Fruit fly (Drosophila melanogaster) whole organism, embryonic: ENCODE results near the gene Aatf.

Experiments
- Blimp-1 ChIP-seq: fragments of 200-800 bp; sonication (Bioruptor generic); optimal IDR thresholded peaks from 3 replicates; lab custom pipeline; 2018; ENCODE audit warnings: missing biosample characterization, missing genetic modification characterization, mild to moderate bottlenecking, moderate library complexity, missing genetic modification reagents
- CG10209 ChIP-seq: fragments of 200-800 bp; sonication (Bioruptor generic); optimal IDR thresholded peaks from 3 replicates; lab custom pipeline; 2017; ENCODE audit warnings: missing biosample characterization, mild to moderate bottlenecking, missing genetic modification characterization, missing genetic modification reagents
- CG11504 ChIP-seq: fragments of 200-800 bp; sonication (Bioruptor generic); optimal IDR thresholded peaks from 3 replicates; lab custom pipeline; 2019; ENCODE audit warnings: missing biosample characterization, mild to moderate bottlenecking, missing genetic modification characterization, moderate library complexity
- CG13287 ChIP-seq: fragments of 200-800 bp; sonication (Bioruptor generic); IDR thresholded peaks from 2 replicates; pipeline ENCODE4 v1.3.6; 2022; ENCODE audit warnings: missing biosample characterization, missing genetic modification characterization; ENCODE audit not compliant: partially characterized antibody
- CG14050 ChIP-seq: fragments of 200-800 bp; sonication (Bioruptor generic); IDR thresholded peaks from 3 replicates; pipeline ENCODE4 v1.3.6; 2022; ENCODE audit warnings: missing biosample characterization, missing genetic modification characterization
- CG16813 ChIP-seq: fragments of 200-800 bp; sonication (Bioruptor generic); IDR thresholded peaks from 3 replicates; pipeline ENCODE4 v1.3.6; 2022; ENCODE audit warnings: missing biosample characterization, missing genetic modification characterization; ENCODE audit not compliant: partially characterized antibody
- CG16863 ChIP-seq: fragments of 200-800 bp; sonication (Bioruptor generic); optimal IDR thresholded peaks from 3 replicates; lab custom pipeline; 2016; ENCODE audit warnings: missing biosample characterization, missing genetic modification characterization
- CG17328 ChIP-seq: fragments of 200-800 bp; sonication (Bioruptor generic); IDR thresholded peaks from 2 replicates; pipeline ENCODE4 v1.3.6; 2022; ENCODE audit warnings: missing biosample characterization, missing genetic modification characterization
- CG17385 ChIP-seq: fragments of 200-800 bp; sonication (Bioruptor generic); optimal IDR thresholded peaks from 3 replicates; lab custom pipeline; 2018; ENCODE audit warnings: missing biosample characterization, mild to moderate bottlenecking, missing genetic modification characterization
- CG3407 ChIP-seq: fragments of 200-800 bp; sonication (Bioruptor generic); optimal IDR thresholded peaks from 2 replicates; lab custom pipeline; 2018; ENCODE audit warnings: missing biosample characterization, mild to moderate bottlenecking, missing genetic modification characterization
- CG4282 ChIP-seq: fragments of 200-800 bp; sonication (Bioruptor generic); optimal IDR thresholded peaks from 2 replicates; lab custom pipeline; 2016; ENCODE audit warnings: missing biosample characterization, missing genetic modification characterization
- CG4360 ChIP-seq: fragments of 200-800 bp; sonication (Bioruptor generic); IDR thresholded peaks from 2 replicates; pipeline ENCODE4 v1.3.6; 2022; ENCODE audit warnings: missing biosample characterization, missing genetic modification characterization
- CG6272 ChIP-seq: fragments of 200-800 bp; sonication (Bioruptor generic); IDR thresholded peaks from 2 replicates; pipeline ENCODE4 v1.3.6; 2022; ENCODE audit warnings: missing biosample characterization, missing genetic modification characterization
- CG6654 ChIP-seq: fragments of 200-800 bp; sonication (Bioruptor generic); optimal IDR thresholded peaks from 2 replicates; lab custom pipeline; 2017; ENCODE audit warnings: missing biosample characterization, mild to moderate bottlenecking, missing genetic modification characterization
- CG6683 ChIP-seq: fragments of 200-800 bp; sonication (Bioruptor generic); optimal IDR thresholded peaks from 2 replicates; lab custom pipeline; 2017; ENCODE audit warnings: missing biosample characterization, mild to moderate bottlenecking, missing genetic modification characterization, missing genetic modification reagents
- CG8388 ChIP-seq: fragments of 200-800 bp; sonication (Bioruptor generic); optimal IDR thresholded peaks from 2 replicates; lab custom pipeline; 2019; ENCODE audit warnings: missing biosample characterization, mild to moderate bottlenecking, missing genetic modification characterization, moderate library complexity
- CG9437 ChIP-seq: fragments of 200-800 bp; sonication (Bioruptor generic); optimal IDR thresholded peaks from 2 replicates; lab custom pipeline; 2018; ENCODE audit warnings: missing biosample characterization, mild to moderate bottlenecking, missing genetic modification characterization
- Camta ChIP-seq: fragments of 200-800 bp; sonication (Bioruptor generic); optimal IDR thresholded peaks from 2 replicates; lab custom pipeline; 2016; ENCODE audit warnings: missing biosample characterization, missing genetic modification characterization
- Dip3 ChIP-seq: fragments of 200-800 bp; sonication (Bioruptor generic); optimal IDR thresholded peaks from 3 replicates; lab custom pipeline; 2016; ENCODE audit warnings: missing biosample characterization, missing genetic modification characterization
- Ets97D ChIP-seq: fragments of 200-800 bp; sonication (Bioruptor generic); optimal IDR thresholded peaks from 3 replicates; lab custom pipeline; 2016; ENCODE audit warnings: missing biosample characterization, missing genetic modification characterization
- Gug ChIP-seq: fragments of 200-800 bp; sonication (Bioruptor generic); IDR thresholded peaks from 4 replicates; pipeline ENCODE4 v1.3.6; 2022; ENCODE audit warnings: missing biosample characterization, missing genetic modification characterization
- HmgD ChIP-seq: fragments of 200-800 bp; sonication (Bioruptor generic); optimal IDR thresholded peaks from 3 replicates; lab custom pipeline; 2016; ENCODE audit warnings: missing biosample characterization, missing genetic modification characterization
- HmgZ ChIP-seq: fragments of 200-800 bp; sonication (Bioruptor generic); optimal IDR thresholded peaks from 2 replicates; lab custom pipeline; 2018; ENCODE audit warnings: missing biosample characterization, mild to moderate bottlenecking, missing genetic modification characterization
- Oli ChIP-seq: fragments of 200-800 bp; sonication (Bioruptor generic); optimal IDR thresholded peaks from 2 replicates; lab custom pipeline; 2018; ENCODE audit warnings: missing biosample characterization, mild to moderate bottlenecking, missing genetic modification characterization, moderate library complexity
- Ravus ChIP-seq: fragments of 200-800 bp; sonication (Bioruptor generic); IDR thresholded peaks from 2 replicates; pipeline ENCODE4 v1.3.6; 2022; ENCODE audit warnings: missing biosample characterization, missing genetic modification characterization
- Sox100B ChIP-seq: fragments of 200-800 bp; sonication (Bioruptor generic); optimal IDR thresholded peaks from 3 replicates; lab custom pipeline; 2018; ENCODE audit warnings: missing biosample characterization, mild to moderate bottlenecking, missing genetic modification characterization
- Spps ChIP-seq: fragments of 200-800 bp; sonication (Bioruptor generic); optimal IDR thresholded peaks from 2 replicates; lab custom pipeline; 2018; ENCODE audit warnings: missing biosample characterization, mild to moderate bottlenecking, missing genetic modification characterization
- Usf ChIP-seq: fragments of 200-800 bp; sonication (Bioruptor generic); optimal IDR thresholded peaks from 2 replicates; lab custom pipeline; 2017; ENCODE audit warnings: missing genotype, missing biosample characterization, missing genetic modification characterization
- bab2 ChIP-seq: fragments of 200-800 bp; sonication (Bioruptor generic); optimal IDR thresholded peaks from 2 replicates; lab custom pipeline; 2016; ENCODE audit warnings: missing biosample characterization, missing genetic modification characterization
- bigmax ChIP-seq: fragments of 200-800 bp; sonication (Bioruptor generic); optimal IDR thresholded peaks from 2 replicates; lab custom pipeline; 2018; ENCODE audit warnings: missing biosample characterization, mild to moderate bottlenecking, missing genetic modification characterization
- caup ChIP-seq: fragments of 200-800 bp; sonication (Bioruptor generic); optimal IDR thresholded peaks from 3 replicates; lab custom pipeline; 2017; ENCODE audit warnings: missing biosample characterization, mild to moderate bottlenecking, missing genetic modification characterization, moderate library complexity; ENCODE audit not compliant: severe bottlenecking
- ci ChIP-seq: fragments of 200-800 bp; sonication (Bioruptor generic); IDR thresholded peaks from 3 replicates; pipeline ENCODE4 v1.3.6; 2022; ENCODE audit warnings: missing biosample characterization, missing genetic modification characterization
- cwo ChIP-seq: fragments of 200-800 bp; sonication (Bioruptor generic); optimal IDR thresholded peaks from 3 replicates; lab custom pipeline; 2017; ENCODE audit warnings: missing biosample characterization, missing genetic modification characterization, mild to moderate bottlenecking, moderate library complexity, missing genetic modification reagents
- fd96Cb ChIP-seq: fragments of 200-800 bp; sonication (Bioruptor generic); optimal IDR thresholded peaks from 2 replicates; lab custom pipeline; 2018; ENCODE audit warnings: missing biosample characterization, mild to moderate bottlenecking, missing genetic modification characterization, moderate library complexity
- fru ChIP-seq: fragments of >200 bp; optimal IDR thresholded peaks from 2 replicates; lab custom pipeline; 2017
- hth ChIP-seq: fragments of >200 bp; optimal IDR thresholded peaks from 2 replicates; lab custom pipeline; 2017; ENCODE audit warnings: inconsistent platforms
- jigr1 ChIP-seq: fragments of 200-800 bp; sonication (Bioruptor generic); IDR thresholded peaks from 3 replicates; pipeline ENCODE4 v1.3.6; 2022; ENCODE audit warnings: missing biosample characterization, missing genetic modification characterization
- jing ChIP-seq: fragments of 200-800 bp; sonication (Bioruptor generic); optimal IDR thresholded peaks from 2 replicates; lab custom pipeline; 2018; ENCODE audit warnings: missing biosample characterization, mild to moderate bottlenecking, missing genetic modification characterization
- lbe ChIP-seq: fragments of 200-800 bp; sonication (Bioruptor generic); optimal IDR thresholded peaks from 2 replicates; lab custom pipeline; 2016; ENCODE audit warnings: missing biosample characterization, mild to moderate bottlenecking, missing genetic modification characterization
- lola ChIP-seq, 3 experiments: fragments of >200 bp in 2 of 3; fragments of 200-800 bp in 1 of 3; sonication (Bioruptor generic) in 1 of 3; optimal IDR thresholded peaks; 2 replicates each; lab custom pipeline; 2017 to 2019; ENCODE audit warnings: missing biosample characterization in 3 of 3, missing genetic modification characterization in 3 of 3, mild to moderate bottlenecking in 1 of 3, moderate library complexity in 1 of 3
- mam ChIP-seq: fragments of 200-800 bp; sonication (Bioruptor generic); optimal IDR thresholded peaks from 3 replicates; lab custom pipeline; 2016; ENCODE audit warnings: missing biosample characterization, missing genetic modification characterization
- nerfin-2 ChIP-seq: fragments of 200-800 bp; sonication (Bioruptor generic); IDR thresholded peaks from 2 replicates; pipeline ENCODE4 v1.3.6; 2022; ENCODE audit warnings: missing biosample characterization, missing genetic modification characterization; ENCODE audit not compliant: partially characterized antibody
- nmo ChIP-seq: fragments of 200-800 bp; sonication (Bioruptor generic); optimal IDR thresholded peaks from 2 replicates; lab custom pipeline; 2018; ENCODE audit warnings: missing biosample characterization, mild to moderate bottlenecking, missing genetic modification characterization, moderate library complexity
- sc ChIP-seq, 3 experiments: fragments of >200 bp in 2 of 3; fragments of 200-800 bp in 1 of 3; sonication (Bioruptor generic) in 1 of 3; optimal IDR thresholded peaks; 2 replicates in 2 of 3; 3 replicates in 1 of 3; lab custom pipeline; 2017; ENCODE audit warnings: mild to moderate bottlenecking in 1 of 3, missing biosample characterization in 1 of 3, missing genetic modification characterization in 1 of 3, missing genetic modification reagents in 1 of 3
- tio ChIP-seq: fragments of 200-800 bp; sonication (Bioruptor generic); optimal IDR thresholded peaks from 2 replicates; lab custom pipeline; 2017; ENCODE audit warnings: missing biosample characterization, missing genetic modification characterization, inconsistent platforms
- twi ChIP-seq: fragments of 200-800 bp; optimal IDR thresholded peaks from 2 replicates; lab custom pipeline; 2019; ENCODE audit warnings: missing biosample characterization, mild to moderate bottlenecking, missing genetic modification characterization, moderate library complexity
- unc-4 ChIP-seq: fragments of 200-800 bp; sonication (Bioruptor generic); IDR thresholded peaks from 2 replicates; pipeline ENCODE4 v1.3.6; 2022; ENCODE audit warnings: missing biosample characterization, missing genetic modification characterization; ENCODE audit not compliant: partially characterized antibody

Gene Aatf

DNA sequence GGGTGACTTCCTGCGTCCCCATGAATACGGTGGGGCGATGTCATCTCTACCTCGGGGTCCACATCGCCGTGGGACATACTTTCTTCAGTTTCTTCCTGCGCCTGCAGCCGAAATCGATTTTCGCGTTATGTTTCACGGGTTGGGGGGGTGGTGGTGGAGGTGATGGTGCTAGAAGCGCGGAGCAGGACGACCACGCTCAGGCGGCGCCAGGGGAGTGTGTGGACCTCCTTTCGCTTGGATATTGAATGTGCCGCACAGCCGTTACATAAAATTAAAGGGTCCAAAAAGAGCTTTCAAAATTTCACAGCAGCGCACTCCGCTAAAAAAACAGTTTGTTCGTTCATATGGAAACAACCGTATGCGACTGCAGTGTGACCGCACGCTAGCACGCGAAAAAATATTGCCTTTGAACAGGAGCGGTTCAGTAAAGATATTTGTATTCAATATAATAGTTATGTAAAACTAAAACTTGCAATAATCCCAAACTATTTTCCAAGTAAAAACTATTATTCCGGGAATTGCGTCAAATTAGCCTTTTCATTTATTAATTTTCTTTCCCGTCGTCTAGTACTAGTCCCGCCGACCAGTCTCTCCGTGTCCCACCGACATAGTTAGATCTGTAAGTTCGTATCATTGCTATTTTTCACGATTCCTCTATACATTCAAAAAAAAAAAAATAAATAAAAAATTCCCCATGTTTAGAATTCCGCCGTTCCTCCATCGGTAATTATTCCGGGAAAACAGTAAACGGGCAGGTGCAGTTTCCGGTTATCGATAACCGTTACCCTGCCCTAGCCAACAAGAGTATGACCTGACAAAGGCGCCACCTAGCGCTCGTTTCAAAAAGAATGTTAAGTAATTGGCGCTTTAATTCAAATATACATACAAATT lies 33.2 kb upstream of the Aatf start, which contains the start of gene Nhe3 (continued):
- TF ChIP-seq unc-4 (GFP tag; lab: Robert Waterston, UW) (peak; percentile 54), Ravus (GFP tag; lab: Robert Waterston, UW) (peak; percentile 45), hth (lab: Kevin White, UChicago) (no peak), bab2 (GFP tag; lab: Kevin White, UChicago) (peak; percentile 88), CG6683 (GFP tag; lab: Kevin White, UChicago) (peak; percentile 18), Ets97D (GFP tag; lab: Kevin White, UChicago) (peak; percentile 78), fd96Cb (tag; lab: Kevin White, UChicago) (peak; percentile 77), HmgD (no peak), sc (optimal IDR thresholded peaks at IDR 0.05; lab: Kevin White, UChicago) (no peak), sc (GFP tag; optimal IDR thresholded peaks at IDR 0.05; lab: Kevin White, UChicago) (peak; percentile 57), CG16863 (GFP tag; lab: Kevin White, UChicago) (peak; percentile 77), nmo (GFP tag; lab: Kevin White, UChicago) (peak; percentile 84), CG6272 (GFP tag; lab: Robert Waterston, UW) (peak; percentile 83), mam (GFP tag; lab: Kevin White, UChicago) (peak; percentile 87), CG14050 (GFP tag; lab: Robert Waterston, UW) (peak; percentile 67; the same call in 2 of the 3 replicates), Oli (peak; percentile 77), jigr1 (GFP tag; lab: Robert Waterston, UW) (peak; percentile 37; the same call in 1 of the 3 replicates), Blimp-1 (GFP tag; lab: Kevin White, UChicago) (peak; percentile 71), Usf (peak; percentile 63), CG3407 (peak; percentile 39), Sox100B (GFP tag; lab: Kevin White, UChicago) (peak; percentile 81), Dip3 (GFP tag; lab: Kevin White, UChicago) (peak; percentile 88), Spps (peak; percentile 61), bigmax (GFP tag; lab: Kevin White, UChicago) (no peak), caup (GFP tag; lab: Kevin White, UChicago) (peak; percentile 79), CG4360 (GFP tag; lab: Robert Waterston, UW) (no peak), cwo (peak; percentile 55), CG17328 (peak; percentile 86), tio (GFP tag; lab: Kevin White, UChicago) (peak; percentile 76), lola (GFP tag; optimal IDR thresholded peaks at IDR 0.05; lab: Kevin White, UChicago) (peak in 1 of 3 experiments; percentile 70), twi (peak; percentile 56), CG11504 (tag; lab: Kevin White, UChicago) (no peak), CG17385 (GFP tag; lab: Kevin White, UChicago) (peak; percentile 71), nerfin-2 (GFP tag; lab: Robert Waterston, UW) (no peak), CG16813 (GFP tag; lab: Robert Waterston, UW) (peak; percentile 59; the same call in 1 of the 3 replicates), CG6654 (peak; percentile 40), Camta (GFP tag; lab: Kevin White, UChicago) (peak; percentile 60), HmgZ (tag; lab: Kevin White, UChicago) (peak; percentile 62), CG8388 (peak; percentile 71), CG10209 (GFP tag; lab: Kevin White, UChicago) (peak; percentile 75), lbe (GFP tag; lab: Kevin White, UChicago) (peak; percentile 48), CG13287 (GFP tag; lab: Robert Waterston, UW) (peak; percentile 47; the same call in 1 of the 2 replicates), CG4282 (GFP tag; lab: Kevin White, UChicago) (no peak), CG9437 (GFP tag; lab: Kevin White, UChicago) (peak; percentile 54), ci (GFP tag; lab: Robert Waterston, UW) (peak; percentile 83), jing (peak; percentile 16), fru (lab: Kevin White, UChicago) (no peak), Gug (GFP tag; lab: Robert Waterston, UW) (peak; percentile 74)
